Worm (Caenorhabditis elegans): ENCODE results near the gene srx-22.

DNA sequence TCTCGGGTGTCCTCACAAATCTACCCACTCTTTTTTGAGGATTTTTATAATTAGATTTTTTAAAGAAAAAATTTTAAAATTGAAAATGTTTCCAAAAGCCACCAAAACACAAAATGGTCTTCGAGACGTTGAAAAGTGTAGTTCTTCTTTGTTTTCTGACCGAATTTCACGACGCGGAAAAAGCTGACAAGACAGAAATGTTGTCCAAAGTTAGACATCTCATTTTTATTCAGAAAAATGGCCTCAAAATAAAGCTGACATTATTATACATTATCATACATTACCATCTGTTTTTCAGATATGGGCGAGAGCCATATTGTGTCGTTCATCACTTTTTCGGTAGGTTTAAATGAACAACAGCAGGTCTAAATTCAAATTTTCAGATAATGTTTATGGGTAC lies at the start of gene srx-22:
- TF ChIP-seq nhr-28 (tag; optimal IDR thresholded peaks at IDR 0.05) (no peak), unc-62 (GFP tag; optimal IDR thresholded peaks at IDR 0.05) (no peak), elt-3 (tag; optimal IDR thresholded peaks at IDR 0.05) (no peak), sptf-1 (tag; optimal IDR thresholded peaks at IDR 0.05) (no peak), nhr-76 (tag; optimal IDR thresholded peaks at IDR 0.05) (no peak), mep-1 (tag; optimal IDR thresholded peaks at IDR 0.05) (no peak)
